Fruit fly (Drosophila melanogaster): ENCODE data around the gene CG32547.

Gene CG32547

dm6 chrX:18515988-18516541 is 36.8 kb upstream of the CG32547 start (continued):
- TF ChIP-seq Sox100B (GFP tag; optimal IDR thresholded peaks at IDR 0.05) (no peak), Atf6 (GFP tag; IDR thresholded peaks at IDR 0.05) (no peak), CG2875 (GFP tag; optimal IDR thresholded peaks at IDR 0.05) (no peak), CG14050 (GFP tag; IDR thresholded peaks at IDR 0.05) (no peak), CG6689 (GFP tag; IDR thresholded peaks at IDR 0.05) (no peak), grau (tag; optimal IDR thresholded peaks at IDR 0.05) (peak; percentile 35), CG14860 (GFP tag; IDR thresholded peaks at IDR 0.05; ENCODE audit: partially characterized antibody) (no peak), p53 (GFP tag; optimal IDR thresholded peaks at IDR 0.05) (no peak), CG13775 (GFP tag; optimal IDR thresholded peaks at IDR 0.05) (peak; percentile 2), CG4404 (GFP tag; IDR thresholded peaks at IDR 0.05) (no peak), Nf-YB (GFP tag; optimal IDR thresholded peaks at IDR 0.05) (no peak), trem (tag; optimal IDR thresholded peaks at IDR 0.05) (no peak), Elba2 (GFP tag; optimal IDR thresholded peaks at IDR 0.05) (peak; percentile 19), CG12155 (GFP tag; optimal IDR thresholded peaks at IDR 0.05) (no peak), CG11085 (GFP tag; IDR thresholded peaks at IDR 0.05) (no peak), CG12769 (tag; optimal IDR thresholded peaks at IDR 0.05) (peak; percentile 13), CG15011 (GFP tag; optimal IDR thresholded peaks at IDR 0.05) (no peak), sug (tag; optimal IDR thresholded peaks at IDR 0.05) (peak; percentile 46), stc (GFP tag; IDR thresholded peaks at IDR 0.05) (no peak), CG12942 (GFP tag; optimal IDR thresholded peaks at IDR 0.05) (no peak), CG2678 (tag; optimal IDR thresholded peaks at IDR 0.05) (peak; percentile 33), z (GFP tag; IDR thresholded peaks at IDR 0.05) (no peak), lilli (GFP tag; optimal IDR thresholded peaks at IDR 0.05) (no peak), Oaz (GFP tag; IDR thresholded peaks at IDR 0.05) (no peak), abd-A (tag; optimal IDR thresholded peaks at IDR 0.05) (peak; percentile 44), prd (optimal IDR thresholded peaks at IDR 0.05) (no peak), prd (GFP tag; IDR thresholded peaks at IDR 0.05) (peak; percentile 57; the same call in 2 of the 3 replicates), ro (GFP tag; IDR thresholded peaks at IDR 0.05) (no peak), sisA (GFP tag; IDR thresholded peaks at IDR 0.05) (0 out of 2 replicates have a peak, but pooled peaks have one; percentile 4), TFAM (GFP tag; optimal IDR thresholded peaks at IDR 0.05) (no peak), CG8765 (GFP tag; IDR thresholded peaks at IDR 0.05) (no peak), Ets65A (GFP tag) (peak; percentile 58), gcm (GFP tag; optimal IDR thresholded peaks at IDR 0.05) (no peak), Scr (GFP tag; IDR thresholded peaks at IDR 0.05; ENCODE audit: partially characterized antibody) (no peak), trh (GFP tag; optimal IDR thresholded peaks at IDR 0.05) (no peak), Chrac-16 (GFP tag; optimal IDR thresholded peaks at IDR 0.05) (no peak), inv (GFP tag; IDR thresholded peaks at IDR 0.05; ENCODE audit: partially characterized antibody) (no peak), CG7963 (GFP tag; IDR thresholded peaks at IDR 0.05; ENCODE audit: partially characterized antibody) (no peak), ken (GFP tag; IDR thresholded peaks at IDR 0.05) (peak; percentile 57; the same call in 1 of the 3 replicates), tap (tag; optimal IDR thresholded peaks at IDR 0.05) (no peak), ewg (GFP tag; optimal IDR thresholded peaks at IDR 0.05) (no peak), dmrt99B (tag; optimal IDR thresholded peaks at IDR 0.05) (peak; percentile 16), HLH3B (GFP tag; IDR thresholded peaks at IDR 0.05) (no peak), run (tag; optimal IDR thresholded peaks at IDR 0.05) (no peak), Optix (GFP tag; IDR thresholded peaks at IDR 0.05) (no peak), pzg (GFP tag; optimal IDR thresholded peaks at IDR 0.05) (peak; percentile 5), CG10366 (GFP tag; IDR thresholded peaks at IDR 0.05) (no peak), Mad (GFP tag; optimal IDR thresholded peaks at IDR 0.05) (no peak), hth (optimal IDR thresholded peaks at IDR 0.05) (no peak), jing (GFP tag; optimal IDR thresholded peaks at IDR 0.05) (no peak), Usf (GFP tag; optimal IDR thresholded peaks at IDR 0.05) (no peak), CG10274 (GFP tag; optimal IDR thresholded peaks at IDR 0.05) (no peak)

Data from whole organism, embryonic.